Fruit fly (Drosophila melanogaster): ENCODE data around the gene Uro.
A peak's percentile ranks its signal among the peaks of the same experiment; 100 is the strongest.

Gene Uro

dm6 chr2L:7799804-7800433 lies 20.0 kb downstream of the Uro start, which contains the start of the genes Herp and r2d2:
TSS of gene Herp (minus strand) at chr2L:7800058.
TSS of gene r2d2 (plus strand) at chr2L:7800147.
- TF ChIP-seq kay (GFP tag; ENCODE audit: borderline replicate concordance) (peak; percentile 84), Crg-1 (GFP tag; optimal IDR thresholded peaks at IDR 0.05) (peak; percentile 89), CG7101 (tag; optimal IDR thresholded peaks at IDR 0.05) (peak; percentile 91), CG1620 (GFP tag; optimal IDR thresholded peaks at IDR 0.05) (peak; percentile 92), CG33017 (tag; optimal IDR thresholded peaks at IDR 0.05) (peak; percentile 92), toe (GFP tag; optimal IDR thresholded peaks at IDR 0.05) (peak; percentile 97), bab1 (GFP tag; optimal IDR thresholded peaks at IDR 0.05) (peak; percentile 89), cic (GFP tag; optimal IDR thresholded peaks at IDR 0.05) (peak; percentile 66), Clk (GFP tag; optimal IDR thresholded peaks at IDR 0.05) (peak; percentile 73), CG11617 (GFP tag; optimal IDR thresholded peaks at IDR 0.05) (peak; percentile 91), CG14711 (tag; optimal IDR thresholded peaks at IDR 0.05) (peak; percentile 85), pad (GFP tag; optimal IDR thresholded peaks at IDR 0.05) (peak; percentile 79), tj (GFP tag; optimal IDR thresholded peaks at IDR 0.05) (peak; percentile 68), ovo (GFP tag; optimal IDR thresholded peaks at IDR 0.05) (peak; percentile 90), Mnt (GFP tag; optimal IDR thresholded peaks at IDR 0.05) (peak; percentile 90), CG7045 (GFP tag; optimal IDR thresholded peaks at IDR 0.05) (peak; percentile 90), Hr96 (GFP tag; optimal IDR thresholded peaks at IDR 0.05) (peak; percentile 96), CG12768 (GFP tag; optimal IDR thresholded peaks at IDR 0.05) (peak; percentile 96), CG5204 (GFP tag; optimal IDR thresholded peaks at IDR 0.05) (peak; percentile 94), cnc (optimal IDR thresholded peaks at IDR 0.05) (peak in 1 of 2 experiments; percentile 33)

- TF ChIP-seq CG14711 (tag; optimal IDR thresholded peaks at IDR 0.05) (no peak), Crg-1 (GFP tag; optimal IDR thresholded peaks at IDR 0.05) (no peak), CG1620 (GFP tag; optimal IDR thresholded peaks at IDR 0.05) (no peak), Clk (GFP tag; optimal IDR thresholded peaks at IDR 0.05) (no peak), ovo (GFP tag; optimal IDR thresholded peaks at IDR 0.05) (no peak), CG5204 (GFP tag; optimal IDR thresholded peaks at IDR 0.05) (no peak), bab1 (GFP tag; optimal IDR thresholded peaks at IDR 0.05) (no peak), kay (GFP tag; ENCODE audit: borderline replicate concordance) (no peak), CG33017 (tag; optimal IDR thresholded peaks at IDR 0.05) (no peak), CG11617 (GFP tag; optimal IDR thresholded peaks at IDR 0.05) (no peak), CG12768 (GFP tag; optimal IDR thresholded peaks at IDR 0.05) (no peak)
These were observed 27.7 kb downstream of the Uro start for dm6 chr2L:7807563-7807962.

dm6 chr2L:7808886-7809698 lies 29.2 kb downstream of the Uro start:
- TF ChIP-seq CG11617 (GFP tag; optimal IDR thresholded peaks at IDR 0.05): no peak
- TF ChIP-seq Mnt (GFP tag; optimal IDR thresholded peaks at IDR 0.05): no peak
- no peak for TF ChIP-seq tj (GFP tag; optimal IDR thresholded peaks at IDR 0.05)
- no peak for TF ChIP-seq CG33017 (tag; optimal IDR thresholded peaks at IDR 0.05)
- TF ChIP-seq CG5204 (GFP tag; optimal IDR thresholded peaks at IDR 0.05): no peak
- peak; percentile 98 for TF ChIP-seq kay (GFP tag; ENCODE audit: borderline replicate concordance)
- TF ChIP-seq Clk (GFP tag; optimal IDR thresholded peaks at IDR 0.05): no peak
- TF ChIP-seq cnc (optimal IDR thresholded peaks at IDR 0.05): no peak
- TF ChIP-seq Hr96 (GFP tag; optimal IDR thresholded peaks at IDR 0.05): no peak
- no peak for TF ChIP-seq CG1620 (GFP tag; optimal IDR thresholded peaks at IDR 0.05)
- no peak for TF ChIP-seq CG7101 (tag; optimal IDR thresholded peaks at IDR 0.05)
- peak; percentile 89 for TF ChIP-seq ovo (GFP tag; optimal IDR thresholded peaks at IDR 0.05)
- no peak for TF ChIP-seq cic (GFP tag; optimal IDR thresholded peaks at IDR 0.05)
- TF ChIP-seq Crg-1 (GFP tag; optimal IDR thresholded peaks at IDR 0.05): peak; percentile 21
- no peak for TF ChIP-seq toe (GFP tag; optimal IDR thresholded peaks at IDR 0.05)
- peak; percentile 57 for TF ChIP-seq CG7045 (GFP tag; optimal IDR thresholded peaks at IDR 0.05)
- TF ChIP-seq bab1 (GFP tag; optimal IDR thresholded peaks at IDR 0.05): no peak
- TF ChIP-seq CG12768 (GFP tag; optimal IDR thresholded peaks at IDR 0.05): no peak
- TF ChIP-seq CG14711 (tag; optimal IDR thresholded peaks at IDR 0.05): no peak
- TF ChIP-seq pad (GFP tag; optimal IDR thresholded peaks at IDR 0.05): peak; percentile 98

- TF ChIP-seq CG7045 (GFP tag; optimal IDR thresholded peaks at IDR 0.05) (no peak), CG5204 (GFP tag; optimal IDR thresholded peaks at IDR 0.05) (no peak), CG14711 (tag; optimal IDR thresholded peaks at IDR 0.05) (no peak), CG12768 (GFP tag; optimal IDR thresholded peaks at IDR 0.05) (peak; percentile 65), CG7101 (tag; optimal IDR thresholded peaks at IDR 0.05) (no peak), kay (GFP tag; ENCODE audit: borderline replicate concordance) (peak; percentile 95), Clk (GFP tag; optimal IDR thresholded peaks at IDR 0.05) (no peak), bab1 (GFP tag; optimal IDR thresholded peaks at IDR 0.05) (peak; percentile 56), Crg-1 (GFP tag; optimal IDR thresholded peaks at IDR 0.05) (no peak), CG33017 (tag; optimal IDR thresholded peaks at IDR 0.05) (peak; percentile 57), CG1620 (GFP tag; optimal IDR thresholded peaks at IDR 0.05) (no peak), ovo (GFP tag; optimal IDR thresholded peaks at IDR 0.05) (peak; percentile 67), tj (GFP tag; optimal IDR thresholded peaks at IDR 0.05) (peak; percentile 85), Hr96 (GFP tag; optimal IDR thresholded peaks at IDR 0.05) (no peak), Mnt (GFP tag; optimal IDR thresholded peaks at IDR 0.05) (peak; percentile 95), cic (GFP tag; optimal IDR thresholded peaks at IDR 0.05) (peak; percentile 88), toe (GFP tag; optimal IDR thresholded peaks at IDR 0.05) (no peak), cnc (optimal IDR thresholded peaks at IDR 0.05) (no peak), CG11617 (GFP tag; optimal IDR thresholded peaks at IDR 0.05) (peak; percentile 1), pad (GFP tag; optimal IDR thresholded peaks at IDR 0.05) (peak; percentile 96)
These were observed 29.8 kb downstream of the Uro start for dm6 chr2L:7809699-7810088.

dm6 chr2L:7810519-7810918 lies 30.6 kb downstream of the Uro start, which contains the start of gene Cdc14:
TSS of gene Cdc14 (minus strand) at chr2L:7810703.
- TF ChIP-seq kay (GFP tag; ENCODE audit: borderline replicate concordance) (peak; percentile 63), bab1 (GFP tag; optimal IDR thresholded peaks at IDR 0.05) (peak; percentile 22), Crg-1 (GFP tag; optimal IDR thresholded peaks at IDR 0.05) (no peak), CG7101 (tag; optimal IDR thresholded peaks at IDR 0.05) (peak; percentile 27), Mnt (GFP tag; optimal IDR thresholded peaks at IDR 0.05) (peak; percentile 14), CG33017 (tag; optimal IDR thresholded peaks at IDR 0.05) (no peak)

Data from whole organism, adult.